Worm (Caenorhabditis elegans): ENCODE data around the gene asp-5.

The asp-5 gene

DNA sequence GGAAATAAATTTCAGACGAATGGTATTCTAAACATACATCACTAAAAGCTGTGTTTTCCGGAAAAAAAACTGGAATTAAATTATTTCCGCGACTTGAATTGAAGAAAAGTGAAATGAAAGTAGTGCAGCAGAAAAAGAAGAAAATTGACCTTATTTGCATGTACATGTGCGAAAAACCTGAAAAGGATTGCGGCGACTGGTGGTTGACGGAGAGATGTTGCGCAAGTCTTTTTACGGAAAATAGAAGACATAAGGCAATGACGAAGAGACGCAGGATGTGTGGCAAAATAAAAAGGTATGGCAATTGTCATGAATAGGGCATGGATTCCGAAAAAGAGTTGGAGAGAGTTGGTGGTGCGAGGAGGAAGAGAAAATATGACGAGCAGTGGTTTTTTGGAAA is 17.2 kb upstream of the asp-5 start:
- TF ChIP-seq unc-39 (tag; optimal IDR thresholded peaks at IDR 0.05) (no peak), lin-11 (tag; optimal IDR thresholded peaks at IDR 0.05) (no peak), lsy-2 (tag; optimal IDR thresholded peaks at IDR 0.05) (no peak), snpc-4 (tag; optimal IDR thresholded peaks at IDR 0.05) (no peak), unc-55 (GFP tag; optimal IDR thresholded peaks at IDR 0.05) (no peak), skn-1 (tag; optimal IDR thresholded peaks at IDR 0.05) (no peak), elt-1 (tag; optimal IDR thresholded peaks at IDR 0.05) (no peak), nhr-11 (tag; optimal IDR thresholded peaks at IDR 0.05) (no peak), nhr-23 (tag; optimal IDR thresholded peaks at IDR 0.05) (no peak), blmp-1 (tag; optimal IDR thresholded peaks at IDR 0.05; ENCODE audit: insufficient read depth) (no peak), nhr-237 (tag; optimal IDR thresholded peaks at IDR 0.05) (no peak), unc-62 (GFP tag; optimal IDR thresholded peaks at IDR 0.05) (no peak), ztf-4 (tag; optimal IDR thresholded peaks at IDR 0.05) (no peak), sem-4 (tag; optimal IDR thresholded peaks at IDR 0.05) (no peak), fos-1 (tag; optimal IDR thresholded peaks at IDR 0.05) (no peak), mdl-1 (tag; optimal IDR thresholded peaks at IDR 0.05) (no peak), elt-3 (tag; optimal IDR thresholded peaks at IDR 0.05) (no peak), Y55F3AM.14 (GFP tag; optimal IDR thresholded peaks at IDR 0.05) (no peak), crh-2 (tag; optimal IDR thresholded peaks at IDR 0.05) (no peak)

DNA sequence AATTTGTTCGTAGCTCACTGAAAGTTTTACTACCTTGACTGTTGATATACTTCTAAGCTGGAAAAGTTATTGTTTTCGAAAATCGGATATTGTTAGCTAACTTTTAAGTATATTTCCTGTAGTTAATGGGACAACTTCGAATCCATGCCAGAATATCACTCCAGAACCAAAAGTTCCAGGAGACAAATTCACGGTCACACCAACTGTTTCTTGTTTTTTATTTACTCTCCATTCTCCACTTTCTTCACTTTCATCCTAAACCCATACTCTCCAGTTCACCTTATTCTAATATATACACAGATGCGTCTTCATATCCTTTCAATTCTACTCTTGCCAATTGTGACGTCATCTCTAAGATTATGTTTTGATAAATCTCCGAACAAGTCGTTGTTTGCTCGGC is 13.2 kb upstream of the asp-5 start, which contains the start of gene C16D9.1:
Gene C16D9.1 (plus strand): TSS at position 301 of the 400 bp plus-strand sequence.
- TF ChIP-seq sma-9 (GFP tag; optimal IDR thresholded peaks at IDR 0.05) = no peak
- TF ChIP-seq sma-9 (tag; optimal IDR thresholded peaks at IDR 0.05) = no peak
- TF ChIP-seq ama-1 (optimal IDR thresholded peaks at IDR 0.05) = no peak
- TF ChIP-seq aly-2 (tag; optimal IDR thresholded peaks at IDR 0.05) = no peak

DNA sequence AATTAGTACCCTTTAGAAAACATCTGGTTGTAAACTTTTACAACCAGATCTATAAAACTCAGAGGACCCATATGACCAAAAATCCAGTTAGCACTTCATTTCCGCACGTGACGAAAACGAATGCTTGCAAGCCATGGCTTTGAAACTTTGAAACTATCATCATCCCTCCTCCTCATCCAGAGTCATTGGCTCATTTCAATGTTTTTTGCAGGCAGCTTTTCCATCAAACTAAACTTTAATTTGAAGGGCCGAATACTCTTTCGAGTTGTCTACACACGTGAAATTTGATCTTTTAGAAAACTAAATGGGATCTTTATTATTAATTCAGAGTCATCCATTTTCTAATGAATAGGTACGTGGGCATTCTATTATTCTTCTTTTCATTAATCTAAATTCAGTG is 10.0 kb upstream of the asp-5 start:
- TF ChIP-seq Y55F3AM.14 (GFP tag; optimal IDR thresholded peaks at IDR 0.05) = no peak
- no peak for TF ChIP-seq ztf-11 (tag; optimal IDR thresholded peaks at IDR 0.05)
- TF ChIP-seq unc-62 (GFP tag; optimal IDR thresholded peaks at IDR 0.05) = no peak
- no peak for TF ChIP-seq unc-55 (GFP tag; optimal IDR thresholded peaks at IDR 0.05)
- no peak for TF ChIP-seq sma-3 (GFP tag; optimal IDR thresholded peaks at IDR 0.05)
- TF ChIP-seq nhr-21 (tag; optimal IDR thresholded peaks at IDR 0.05) = no peak
- TF ChIP-seq peb-1 (tag; optimal IDR thresholded peaks at IDR 0.05) = no peak
- no peak for TF ChIP-seq snpc-4 (tag; optimal IDR thresholded peaks at IDR 0.05)
- no peak for TF ChIP-seq sem-4 (tag; optimal IDR thresholded peaks at IDR 0.05)
- TF ChIP-seq nhr-129 (tag; optimal IDR thresholded peaks at IDR 0.05) = no peak
- TF ChIP-seq dmd-4 (tag; optimal IDR thresholded peaks at IDR 0.05) = no peak
- no peak for TF ChIP-seq ztf-4 (tag; optimal IDR thresholded peaks at IDR 0.05)
- no peak for TF ChIP-seq aly-2 (tag; optimal IDR thresholded peaks at IDR 0.05)
- no peak for TF ChIP-seq elt-1 (tag; optimal IDR thresholded peaks at IDR 0.05)
- TF ChIP-seq nhr-10 (tag; optimal IDR thresholded peaks at IDR 0.05) = no peak
- TF ChIP-seq nhr-11 (tag; optimal IDR thresholded peaks at IDR 0.05) = no peak
- no peak for TF ChIP-seq nhr-12 (tag; optimal IDR thresholded peaks at IDR 0.05)
- no peak for TF ChIP-seq mab-5 (tag; optimal IDR thresholded peaks at IDR 0.05)

DNA sequence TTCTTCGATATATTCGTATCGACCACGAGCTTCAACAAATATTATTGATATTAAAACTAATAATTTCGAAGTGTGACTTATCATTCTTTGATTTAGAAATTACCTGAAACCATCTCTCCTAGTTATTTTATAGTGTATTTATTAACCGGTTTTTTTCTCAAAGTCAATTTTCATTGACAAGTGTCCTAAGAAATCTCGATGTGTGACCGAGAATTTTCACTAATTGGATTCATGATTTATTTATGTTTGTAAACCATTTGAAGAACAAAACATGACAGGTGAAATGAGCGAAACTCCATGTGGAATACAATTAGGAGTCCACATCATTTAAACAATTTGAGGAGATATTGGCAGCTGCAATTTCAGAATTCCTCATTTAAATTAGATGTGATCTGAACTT is 8.7 kb upstream of the asp-5 start, which contains the start of gene C16D9.8:
Gene C16D9.8 (minus strand): TSS at position 101 of the 400 bp plus-strand sequence.
- TF ChIP-seq sma-9 (GFP tag; optimal IDR thresholded peaks at IDR 0.05) (no peak), sma-9 (tag; optimal IDR thresholded peaks at IDR 0.05) (no peak), lin-39 (tag; optimal IDR thresholded peaks at IDR 0.05) (no peak), aly-2 (tag; optimal IDR thresholded peaks at IDR 0.05) (no peak), unc-39 (tag; optimal IDR thresholded peaks at IDR 0.05) (no peak), egl-27 (tag; optimal IDR thresholded peaks at IDR 0.05) (no peak), Y55F3AM.14 (GFP tag; optimal IDR thresholded peaks at IDR 0.05) (no peak), C34F6.9 (tag; optimal IDR thresholded peaks at IDR 0.05) (no peak), fos-1 (tag; optimal IDR thresholded peaks at IDR 0.05) (no peak), dmd-4 (tag; optimal IDR thresholded peaks at IDR 0.05) (no peak), crh-2 (tag; optimal IDR thresholded peaks at IDR 0.05) (no peak), unc-55 (GFP tag; optimal IDR thresholded peaks at IDR 0.05) (no peak), alr-1 (tag; optimal IDR thresholded peaks at IDR 0.05) (no peak), ceh-82 (tag; optimal IDR thresholded peaks at IDR 0.05) (no peak)

Measured in whole organism, L2 larva.